Worm (Caenorhabditis elegans) whole organism, mixed stage, embryonic: Measurements from ENCODE around the gene txdc-9.

ENCODE experiments used
- ces-1 ChIP-seq: fragments of 150-350 bp; optimal IDR thresholded peaks from 2 replicates; lab custom pipeline; 2014; ENCODE audit warnings: missing biosample characterization, missing genetic modification reagents, missing genetic modification characterization
- lin-13 ChIP-seq: fragments of 150-350 bp; optimal IDR thresholded peaks from 2 replicates; lab custom pipeline; 2014; ENCODE audit warnings: missing biosample characterization, missing genetic modification characterization
- lsy-2 ChIP-seq: fragments of 150-350 bp; optimal IDR thresholded peaks from 2 replicates; lab custom pipeline; 2014; ENCODE audit warnings: missing biosample characterization, missing genetic modification characterization
- mep-1 ChIP-seq: fragments of 150-350 bp; optimal IDR thresholded peaks from 2 replicates; lab custom pipeline; 2017; ENCODE audit warnings: missing biosample characterization, missing genetic modification reagents, missing genetic modification characterization, inconsistent platforms
- nhr-28 ChIP-seq: fragments of 150-350 bp; optimal IDR thresholded peaks from 2 replicates; lab custom pipeline; 2014; ENCODE audit warnings: missing biosample characterization, missing genetic modification characterization
- pha-4 ChIP-seq: fragments of 150-350 bp; optimal IDR thresholded peaks from 2 replicates; lab custom pipeline; 2018; ENCODE audit warnings: missing biosample characterization, missing genetic modification reagents, missing genetic modification characterization
- sem-2 ChIP-seq: fragments of 200-800 bp; sonication (Bioruptor generic); optimal IDR thresholded peaks from 2 replicates; lab custom pipeline; 2018; ENCODE audit warnings: mild to moderate bottlenecking, missing genetic modification characterization, missing compliant biosample characterization
- sptf-1 ChIP-seq: sonication (generic microtip); optimal IDR thresholded peaks from 2 replicates; lab custom pipeline; 2017; ENCODE audit warnings: mild to moderate bottlenecking, missing genetic modification characterization, moderate library complexity, missing compliant biosample characterization
- unc-39 ChIP-seq: fragments of 150-350 bp; optimal IDR thresholded peaks from 2 replicates; lab custom pipeline; 2014; ENCODE audit warnings: missing biosample characterization, missing genetic modification characterization

- no peak for TF ChIP-seq sem-2 (GFP tag; lab: Kevin White, UChicago)
- TF ChIP-seq mep-1 (tag; lab: Kevin White, UChicago): no peak
- no peak for TF ChIP-seq nhr-28
- TF ChIP-seq pha-4 (tag; lab: Kevin White, UChicago): no peak
- no peak for TF ChIP-seq sptf-1 (tag; lab: Kevin White, UChicago)
- TF ChIP-seq unc-39 (tag; lab: Kevin White, UChicago): no peak
- TF ChIP-seq ces-1 (GFP tag; lab: Kevin White, UChicago): no peak
- no peak for TF ChIP-seq lsy-2 (tag; lab: Kevin White, UChicago)
- TF ChIP-seq lin-13 (tag; lab: Kevin White, UChicago): no peak
Observed at ce11 chrIII:6464913-6465312, 32.9 kb downstream of the txdc-9 start, which contains the start of gene nduf-2.2.
